Fruit fly (Drosophila melanogaster): Measurements from ENCODE around the gene CG32086.

DNA sequence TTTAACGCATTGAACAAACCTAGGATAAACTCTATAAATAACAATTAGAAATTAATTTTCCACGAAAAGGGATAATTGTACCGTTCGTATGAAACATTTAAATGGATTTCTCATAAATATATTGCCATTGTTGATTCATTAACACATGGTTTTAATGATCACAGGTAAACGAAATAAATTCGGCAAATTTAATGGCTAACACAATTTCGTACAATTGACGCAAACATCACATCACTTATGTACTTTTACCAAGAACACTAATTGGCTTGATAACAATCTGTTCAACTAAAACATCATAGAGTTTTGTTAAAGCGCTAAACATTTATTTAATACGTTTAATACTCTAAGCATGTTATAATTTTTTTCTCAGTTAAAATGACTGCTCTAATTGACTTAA lies 30.2 kb downstream of the CG32086 start:
- TF ChIP-seq usp (GFP tag; optimal IDR thresholded peaks at IDR 0.05) (no peak), psq (optimal IDR thresholded peaks at IDR 0.05) (no peak), pan (optimal IDR thresholded peaks at IDR 0.05) (no peak), Dll (optimal IDR thresholded peaks at IDR 0.05) (no peak)

Data from whole organism.